Worm (Caenorhabditis elegans): Measurements from ENCODE around the gene W03H9.1.

Gene W03H9.1

ce11 chrII:14150031-14150430 is at the start of gene W03H9.1:
Gene W03H9.1 (minus strand): TSS chrII:14150131.
- no peak for TF ChIP-seq C08G9.2 (tag; optimal IDR thresholded peaks at IDR 0.05)
- TF ChIP-seq rnt-1 (tag; optimal IDR thresholded peaks at IDR 0.05): no peak
- no peak for TF ChIP-seq lim-6 (tag; optimal IDR thresholded peaks at IDR 0.05)
- no peak for TF ChIP-seq sox-4 (tag; optimal IDR thresholded peaks at IDR 0.05)
- TF ChIP-seq dve-1 (tag; optimal IDR thresholded peaks at IDR 0.05): no peak
- TF ChIP-seq pag-3 (tag; optimal IDR thresholded peaks at IDR 0.05; ENCODE audit: borderline replicate concordance): no peak
- TF ChIP-seq pax-1 (tag; optimal IDR thresholded peaks at IDR 0.05): no peak
- TF ChIP-seq ceh-6 (GFP tag; optimal IDR thresholded peaks at IDR 0.05): no peak
- no peak for TF ChIP-seq nhr-232 (tag; optimal IDR thresholded peaks at IDR 0.05)
- TF ChIP-seq ceh-2 (tag; optimal IDR thresholded peaks at IDR 0.05): no peak
- TF ChIP-seq hlh-8 (tag; optimal IDR thresholded peaks at IDR 0.05): no peak
- no peak for TF ChIP-seq che-1 (tag; optimal IDR thresholded peaks at IDR 0.05)
- TF ChIP-seq ztf-16 (tag; optimal IDR thresholded peaks at IDR 0.05): no peak
- no peak for TF ChIP-seq ceh-30 (tag; optimal IDR thresholded peaks at IDR 0.05)

ce11 chrII:14197499-14198096 is 47.7 kb upstream of the W03H9.1 start, which contains the start of gene ace-4:
Gene ace-4 (plus strand): TSS chrII:14198046.
- TF ChIP-seq nfya-1 (tag; optimal IDR thresholded peaks at IDR 0.05) (peak; percentile 77), syd-9 (tag; optimal IDR thresholded peaks at IDR 0.05) (no peak)

- TF ChIP-seq ttx-3 (tag; optimal IDR thresholded peaks at IDR 0.05): no peak
- TF ChIP-seq ceh-48 (tag; optimal IDR thresholded peaks at IDR 0.05): no peak
- peak; percentile 17 for TF ChIP-seq ceh-31 (tag; optimal IDR thresholded peaks at IDR 0.05)
- no peak for TF ChIP-seq elt-4 (tag; optimal IDR thresholded peaks at IDR 0.05)
- TF ChIP-seq elt-2 (tag; optimal IDR thresholded peaks at IDR 0.05): no peak
- TF ChIP-seq syd-9 (tag; optimal IDR thresholded peaks at IDR 0.05): no peak
- TF ChIP-seq pqm-1 (tag; optimal IDR thresholded peaks at IDR 0.05): no peak
- no peak for TF ChIP-seq ref-2 (tag; optimal IDR thresholded peaks at IDR 0.05)
- TF ChIP-seq hlh-8 (tag; optimal IDR thresholded peaks at IDR 0.05): no peak
- peak; percentile 8 for TF ChIP-seq unc-42 (tag; optimal IDR thresholded peaks at IDR 0.05)
- TF ChIP-seq hlh-6 (tag; optimal IDR thresholded peaks at IDR 0.05): no peak
Measured at ce11 chrII:14195931-14196330, 46.0 kb upstream of the W03H9.1 start.

ce11 chrII:14187456-14187855 is 37.5 kb upstream of the W03H9.1 start:
- no peak for TF ChIP-seq che-1 (tag; optimal IDR thresholded peaks at IDR 0.05)
- TF ChIP-seq ceh-2 (tag; optimal IDR thresholded peaks at IDR 0.05): no peak
- TF ChIP-seq ceh-24 (tag; optimal IDR thresholded peaks at IDR 0.05): no peak
- TF ChIP-seq fkh-6 (tag; optimal IDR thresholded peaks at IDR 0.05): no peak
- TF ChIP-seq unc-86 (tag; optimal IDR thresholded peaks at IDR 0.05): no peak
- TF ChIP-seq ceh-48 (tag; optimal IDR thresholded peaks at IDR 0.05): no peak
- no peak for TF ChIP-seq sdc-2 (tag; optimal IDR thresholded peaks at IDR 0.05)
- TF ChIP-seq pat-9 (tag; optimal IDR thresholded peaks at IDR 0.05): no peak
- TF ChIP-seq pha-4 (tag; optimal IDR thresholded peaks at IDR 0.05): no peak

- peak; percentile 32 for TF ChIP-seq ceh-31 (tag; optimal IDR thresholded peaks at IDR 0.05)
- TF ChIP-seq pha-4 (tag; optimal IDR thresholded peaks at IDR 0.05): no peak
- no peak for TF ChIP-seq sdc-2 (tag; optimal IDR thresholded peaks at IDR 0.05)
Measured at ce11 chrII:14186937-14187336, 37.0 kb upstream of the W03H9.1 start.

- TF ChIP-seq ceh-9 (tag; optimal IDR thresholded peaks at IDR 0.05) (no peak), ceh-18 (tag; optimal IDR thresholded peaks at IDR 0.05) (peak; percentile 7), unc-55 (GFP tag; optimal IDR thresholded peaks at IDR 0.05) (peak; percentile 72), hlh-6 (tag; optimal IDR thresholded peaks at IDR 0.05) (no peak)
Measured at ce11 chrII:14178233-14178969, 28.5 kb upstream of the W03H9.1 start, which contains the start of gene efhd-1. Gene efhd-1 (plus strand): TSS chrII:14178814.
